Fruit fly (Drosophila melanogaster) S2 (cell line): Measurements from ENCODE around the gene Aasdh.

Source experiments
- CG8478 ChIP-seq: fragments of >200 bp; optimal IDR thresholded peaks from 2 replicates; lab custom pipeline; 2018
- CTCF ChIP-seq, 2 experiments: fragments of >200 bp; optimal IDR thresholded peaks; 2 replicates each; lab custom pipeline; 2018

dm6 chr2L:8480825-8481224 is 31.4 kb upstream of the Aasdh start:
- no peak for TF ChIP-seq CTCF (optimal IDR thresholded peaks at IDR 0.05; lab: Kevin White, UChicago)
- TF ChIP-seq CG8478 (lab: Kevin White, UChicago) = no peak
